Fruit fly (Drosophila melanogaster) whole organism, embryonic: ENCODE results near the gene Smvt.

Source experiments
- BEAF-32 ChIP-seq: fragments of 200-800 bp; sonication (Bioruptor generic); optimal IDR thresholded peaks from 3 replicates; lab custom pipeline; 2017; ENCODE audit warnings: missing biosample characterization, missing genetic modification characterization, mild to moderate bottlenecking, moderate library complexity, missing genetic modification reagents
- CG10209 ChIP-seq: fragments of 200-800 bp; sonication (Bioruptor generic); optimal IDR thresholded peaks from 3 replicates; lab custom pipeline; 2017; ENCODE audit warnings: missing biosample characterization, mild to moderate bottlenecking, missing genetic modification characterization, missing genetic modification reagents
- CG12071 ChIP-seq: fragments of 200-800 bp; sonication (Bioruptor generic); optimal IDR thresholded peaks from 3 replicates; lab custom pipeline; 2018; ENCODE audit warnings: missing biosample characterization, mild to moderate bottlenecking, missing genetic modification characterization
- CG13424 ChIP-seq: fragments of 200-800 bp; sonication (Bioruptor generic); optimal IDR thresholded peaks from 2 replicates; lab custom pipeline; 2019; ENCODE audit warnings: missing biosample characterization, mild to moderate bottlenecking, missing genetic modification characterization, moderate library complexity
- CG14667 ChIP-seq: fragments of 200-800 bp; sonication (Bioruptor generic); IDR thresholded peaks from 2 replicates; pipeline ENCODE4 v1.3.6; 2022; ENCODE audit warnings: missing biosample characterization, missing genetic modification characterization
- CG15073 ChIP-seq: fragments of 200-800 bp; sonication (Bioruptor generic); optimal IDR thresholded peaks from 2 replicates; lab custom pipeline; 2016; ENCODE audit warnings: missing biosample characterization, missing genetic modification characterization
- CG1602 ChIP-seq: fragments of 200-800 bp; sonication (Bioruptor generic); optimal IDR thresholded peaks from 3 replicates; lab custom pipeline; 2016; ENCODE audit warnings: missing biosample characterization, missing genetic modification characterization
- CG16815 ChIP-seq: fragments of 200-800 bp; sonication (Bioruptor generic); optimal IDR thresholded peaks from 3 replicates; lab custom pipeline; 2017; ENCODE audit warnings: missing biosample characterization, mild to moderate bottlenecking, missing genetic modification characterization
- CG17912 ChIP-seq: fragments of 200-800 bp; sonication (Bioruptor generic); optimal IDR thresholded peaks from 2 replicates; lab custom pipeline; 2018; ENCODE audit warnings: missing biosample characterization, mild to moderate bottlenecking, missing genetic modification characterization
- CG18599 ChIP-seq: fragments of 200-800 bp; sonication (Bioruptor generic); optimal IDR thresholded peaks from 3 replicates; lab custom pipeline; 2017; ENCODE audit warnings: missing biosample characterization, missing genetic modification characterization, mild to moderate bottlenecking, moderate library complexity, missing genetic modification reagents
- CG3726 ChIP-seq: fragments of 200-800 bp; sonication (Bioruptor generic); IDR thresholded peaks from 3 replicates; pipeline ENCODE4, ENCODE4 v1.3.6; 2022; ENCODE audit warnings: missing biosample characterization, missing genetic modification characterization
- CG4328 ChIP-seq: fragments of 200-800 bp; sonication (Bioruptor generic); optimal IDR thresholded peaks from 3 replicates; lab custom pipeline; 2017; ENCODE audit warnings: missing biosample characterization, missing genetic modification reagents, missing genetic modification characterization
- CG4617 ChIP-seq: fragments of 200-800 bp; sonication (Bioruptor generic); optimal IDR thresholded peaks from 3 replicates; lab custom pipeline; 2016; ENCODE audit warnings: missing biosample characterization, missing genetic modification characterization, borderline replicate concordance
- CG9817 ChIP-seq: fragments of 200-800 bp; sonication (Bioruptor generic); optimal IDR thresholded peaks from 2 replicates; lab custom pipeline; 2018; ENCODE audit warnings: missing biosample characterization, mild to moderate bottlenecking, missing genetic modification characterization, moderate library complexity
- Chrac-16 ChIP-seq: fragments of 200-800 bp; sonication (Bioruptor generic); optimal IDR thresholded peaks from 3 replicates; lab custom pipeline; 2016; ENCODE audit warnings: missing biosample characterization, missing genetic modification characterization
- D19A ChIP-seq: fragments of 200-800 bp; optimal IDR thresholded peaks from 3 replicates; lab custom pipeline; 2019; ENCODE audit warnings: missing biosample characterization, mild to moderate bottlenecking, missing genetic modification characterization, moderate library complexity
- Dp ChIP-seq: fragments of 200-800 bp; sonication (Bioruptor generic); optimal IDR thresholded peaks from 2 replicates; lab custom pipeline; 2018; ENCODE audit warnings: missing biosample characterization, mild to moderate bottlenecking, missing genetic modification characterization, moderate library complexity
- Fer1 ChIP-seq: fragments of 200-800 bp; sonication (Bioruptor generic); optimal IDR thresholded peaks from 2 replicates; lab custom pipeline; 2017; ENCODE audit warnings: missing biosample characterization, mild to moderate bottlenecking, missing genetic modification characterization
- GATAe ChIP-seq: fragments of 200-800 bp; sonication (Bioruptor generic); conservative IDR thresholded peaks from 2 replicates; pipeline ENCODE4 v1.3.6; 2022; ENCODE audit warnings: missing biosample characterization, missing genetic modification characterization
- Gsc ChIP-seq: fragments of 200-800 bp; sonication (Bioruptor generic); IDR thresholded peaks from 2 replicates; pipeline ENCODE4 v1.3.6; 2022; ENCODE audit warnings: missing biosample characterization, missing genetic modification characterization
- Hand ChIP-seq: fragments of 200-800 bp; sonication (Bioruptor generic); optimal IDR thresholded peaks from 2 replicates; lab custom pipeline; 2017; ENCODE audit warnings: mild to moderate bottlenecking, missing biosample characterization, missing genetic modification reagents, missing genetic modification characterization
- Hmr ChIP-seq: fragments of 200-800 bp; sonication (Bioruptor generic); optimal IDR thresholded peaks from 3 replicates; lab custom pipeline; 2017; ENCODE audit warnings: mild to moderate bottlenecking, missing biosample characterization, missing genetic modification reagents, missing genetic modification characterization
- Kr ChIP-seq: fragments of 200-800 bp; sonication (Bioruptor generic); optimal IDR thresholded peaks from 2 replicates; lab custom pipeline; 2017; ENCODE audit warnings: missing biosample characterization, mild to moderate bottlenecking, missing genetic modification characterization
- Lhr ChIP-seq: fragments of 200-800 bp; sonication (Bioruptor generic); optimal IDR thresholded peaks from 3 replicates; lab custom pipeline; 2017; ENCODE audit warnings: mild to moderate bottlenecking, missing biosample characterization, missing genetic modification reagents, missing genetic modification characterization
- Max ChIP-seq: fragments of 200-800 bp; sonication (Bioruptor generic); optimal IDR thresholded peaks from 2 replicates; lab custom pipeline; 2016; ENCODE audit warnings: missing biosample characterization, mild to moderate bottlenecking, missing genetic modification characterization
- NC2β ChIP-seq: fragments of 200-800 bp; sonication (Bioruptor generic); optimal IDR thresholded peaks from 2 replicates; lab custom pipeline; 2016; ENCODE audit warnings: missing biosample characterization, missing genetic modification characterization
- NK7.1 ChIP-seq: fragments of 200-800 bp; sonication (Bioruptor generic); optimal IDR thresholded peaks from 3 replicates; lab custom pipeline; 2016; ENCODE audit warnings: missing biosample characterization, missing genetic modification characterization
- Nf-YC ChIP-seq: fragments of 200-800 bp; optimal IDR thresholded peaks from 3 replicates; lab custom pipeline; 2019; ENCODE audit warnings: missing biosample characterization, mild to moderate bottlenecking, missing genetic modification characterization, moderate library complexity
- Side ChIP-seq: fragments of 200-800 bp; sonication (Bioruptor generic); optimal IDR thresholded peaks from 2 replicates; lab custom pipeline; 2016; ENCODE audit warnings: missing biosample characterization, missing genetic modification characterization
- Spps ChIP-seq: fragments of 200-800 bp; sonication (Bioruptor generic); optimal IDR thresholded peaks from 2 replicates; lab custom pipeline; 2018; ENCODE audit warnings: missing biosample characterization, mild to moderate bottlenecking, missing genetic modification characterization
- Vsx1 ChIP-seq: fragments of 200-800 bp; sonication (Bioruptor generic); optimal IDR thresholded peaks from 2 replicates; lab custom pipeline; 2017; ENCODE audit warnings: missing biosample characterization, mild to moderate bottlenecking, missing genetic modification characterization, missing genetic modification reagents
- bigmax ChIP-seq: fragments of 200-800 bp; sonication (Bioruptor generic); optimal IDR thresholded peaks from 2 replicates; lab custom pipeline; 2018; ENCODE audit warnings: missing biosample characterization, mild to moderate bottlenecking, missing genetic modification characterization
- br ChIP-seq: fragments of >200 bp; optimal IDR thresholded peaks from 2 replicates; lab custom pipeline; 2017
- cad ChIP-seq: fragments of >200 bp; optimal IDR thresholded peaks from 2 replicates; lab custom pipeline; 2017; ENCODE audit warnings: missing biosample characterization, missing genetic modification characterization
- cg ChIP-seq: fragments of 200-800 bp; sonication (Bioruptor generic); optimal IDR thresholded peaks from 3 replicates; lab custom pipeline; 2019; ENCODE audit warnings: missing biosample characterization, mild to moderate bottlenecking, missing genetic modification characterization, moderate library complexity
- cwo ChIP-seq: fragments of 200-800 bp; sonication (Bioruptor generic); optimal IDR thresholded peaks from 3 replicates; lab custom pipeline; 2017; ENCODE audit warnings: missing biosample characterization, missing genetic modification characterization, mild to moderate bottlenecking, moderate library complexity, missing genetic modification reagents
- dan ChIP-seq: fragments of 200-800 bp; sonication (Bioruptor generic); IDR thresholded peaks from 2 replicates; pipeline ENCODE4 v1.3.6; 2022; ENCODE audit warnings: missing biosample characterization, missing genetic modification characterization
- ewg ChIP-seq: fragments of 200-800 bp; sonication (Bioruptor generic); optimal IDR thresholded peaks from 3 replicates; lab custom pipeline; 2017; ENCODE audit warnings: mild to moderate bottlenecking, missing biosample characterization, missing genetic modification reagents, missing genetic modification characterization
- exex ChIP-seq: fragments of 200-800 bp; sonication (Bioruptor generic); optimal IDR thresholded peaks from 4 replicates; lab custom pipeline; 2018; ENCODE audit warnings: missing biosample characterization, mild to moderate bottlenecking, missing genetic modification characterization, moderate library complexity
- mld ChIP-seq: fragments of 200-800 bp; sonication (Bioruptor generic); IDR thresholded peaks from 3 replicates; pipeline ENCODE4 v1.3.6; 2022; ENCODE audit warnings: missing biosample characterization, missing genetic modification characterization; ENCODE audit not compliant: partially characterized antibody
- nerfin-2 ChIP-seq: fragments of 200-800 bp; sonication (Bioruptor generic); IDR thresholded peaks from 2 replicates; pipeline ENCODE4 v1.3.6; 2022; ENCODE audit warnings: missing biosample characterization, missing genetic modification characterization; ENCODE audit not compliant: partially characterized antibody
- org-1 ChIP-seq: fragments of 200-800 bp; sonication (Bioruptor generic); optimal IDR thresholded peaks from 2 replicates; lab custom pipeline; 2017; ENCODE audit warnings: missing biosample characterization, missing genetic modification characterization
- pb ChIP-seq: fragments of 200-800 bp; sonication (Bioruptor generic); optimal IDR thresholded peaks from 3 replicates; lab custom pipeline; 2016; ENCODE audit warnings: missing biosample characterization, missing genetic modification characterization
- pfk ChIP-seq: fragments of 200-800 bp; sonication (Bioruptor generic); optimal IDR thresholded peaks from 2 replicates; lab custom pipeline; 2018; ENCODE audit warnings: missing biosample characterization, mild to moderate bottlenecking, missing genetic modification characterization, moderate library complexity
- phol ChIP-seq: fragments of 200-800 bp; sonication (Bioruptor generic); optimal IDR thresholded peaks from 3 replicates; lab custom pipeline; 2018; ENCODE audit warnings: missing biosample characterization, mild to moderate bottlenecking, missing genetic modification characterization, moderate library complexity
- sim ChIP-seq: fragments of 200-800 bp; sonication (Bioruptor generic); IDR thresholded peaks from 2 replicates; pipeline ENCODE4 v1.3.6; 2022; ENCODE audit warnings: missing biosample characterization, missing genetic modification characterization
- sqz ChIP-seq: fragments of 200-800 bp; sonication (Bioruptor generic); optimal IDR thresholded peaks from 3 replicates; lab custom pipeline; 2018; ENCODE audit warnings: missing biosample characterization, mild to moderate bottlenecking, missing genetic modification characterization
- ssp ChIP-seq: fragments of 200-800 bp; sonication (Bioruptor generic); IDR thresholded peaks from 2 replicates; pipeline ENCODE4 v1.3.6; 2022; ENCODE audit warnings: missing biosample characterization, missing genetic modification characterization
- tup ChIP-seq: fragments of 200-800 bp; sonication (Bioruptor generic); optimal IDR thresholded peaks from 2 replicates; lab custom pipeline; 2016; ENCODE audit warnings: missing biosample characterization, mild to moderate bottlenecking, missing genetic modification characterization, moderate library complexity
- tx ChIP-seq: fragments of 200-800 bp; sonication (Bioruptor generic); optimal IDR thresholded peaks from 2 replicates; lab custom pipeline; 2016; ENCODE audit warnings: missing biosample characterization, missing genetic modification characterization

Smvt gene

dm6 chr3R:31723206-31723933, 38.0 kb downstream of the Smvt start (continued):
- TF ChIP-seq Hmr (GFP tag; lab: Kevin White, UChicago) (peak; percentile 4), CG3726 (GFP tag; lab: Robert Waterston, UW) (no peak), CG12071 (GFP tag; lab: Kevin White, UChicago) (no peak), mld (no peak), cad (GFP tag; lab: Kevin White, UChicago) (no peak), Chrac-16 (no peak), tup (GFP tag; lab: Kevin White, UChicago) (no peak), BEAF-32 (GFP tag; lab: Kevin White, UChicago) (no peak), Spps (no peak), org-1 (peak; percentile 28), Max (GFP tag; lab: Kevin White, UChicago) (no peak), br (lab: Kevin White, UChicago) (no peak), bigmax (GFP tag; lab: Kevin White, UChicago) (no peak), CG15073 (GFP tag; lab: Kevin White, UChicago) (no peak), CG4617 (GFP tag; lab: Kevin White, UChicago) (no peak), CG13424 (tag; lab: Kevin White, UChicago) (no peak), Side (GFP tag; lab: Kevin White, UChicago) (peak; percentile 9), Nf-YC (tag; lab: Kevin White, UChicago) (no peak), dan (GFP tag; lab: Robert Waterston, UW) (no peak), Hand (GFP tag; lab: Kevin White, UChicago) (no peak), cg (GFP tag; lab: Kevin White, UChicago) (peak; percentile 89), pfk (no peak), Vsx1 (GFP tag; lab: Kevin White, UChicago) (no peak), nerfin-2 (GFP tag; lab: Robert Waterston, UW) (no peak), pb (GFP tag; lab: Kevin White, UChicago) (no peak), CG10209 (peak; percentile 28), CG9817 (no peak), sim (no peak), exex (tag; lab: Kevin White, UChicago) (no peak), CG14667 (no peak), Kr (no peak), Gsc (GFP tag; lab: Robert Waterston, UW) (no peak), CG1602 (no peak), D19A (tag; lab: Kevin White, UChicago) (peak; percentile 11), Dp (no peak), NC2β (no peak), Fer1 (GFP tag; lab: Kevin White, UChicago) (no peak), Lhr (GFP tag; lab: Kevin White, UChicago) (no peak), NK7.1 (GFP tag; lab: Kevin White, UChicago) (no peak), sqz (GFP tag; lab: Kevin White, UChicago) (peak; percentile 79), CG4328 (GFP tag; lab: Kevin White, UChicago) (no peak), cwo (GFP tag; lab: Kevin White, UChicago) (peak; percentile 3), ewg (GFP tag; lab: Kevin White, UChicago) (no peak), CG18599 (peak; percentile 27), ssp (GFP tag; lab: Robert Waterston, UW) (no peak), CG17912 (GFP tag; lab: Kevin White, UChicago) (no peak), phol (tag; lab: Kevin White, UChicago) (peak; percentile 50), GATAe (no peak), CG16815 (GFP tag; lab: Kevin White, UChicago) (no peak), tx (GFP tag; lab: Kevin White, UChicago) (no peak)
